Fruit fly (Drosophila melanogaster) whole organism, embryonic: Measurements from ENCODE around the gene Ssk.

Source experiments
- CG11504 ChIP-seq: fragments of 200-800 bp; sonication (Bioruptor generic); optimal IDR thresholded peaks from 3 replicates; lab custom pipeline; 2019; ENCODE audit warnings: missing biosample characterization, mild to moderate bottlenecking, missing genetic modification characterization, moderate library complexity
- CG12219 ChIP-seq: fragments of 200-800 bp; sonication (Bioruptor generic); optimal IDR thresholded peaks from 3 replicates; lab custom pipeline; 2018; ENCODE audit warnings: missing biosample characterization, mild to moderate bottlenecking, missing genetic modification characterization
- CG15601 ChIP-seq: fragments of 200-800 bp; sonication (Bioruptor generic); optimal IDR thresholded peaks from 3 replicates; lab custom pipeline; 2019; ENCODE audit warnings: missing biosample characterization, mild to moderate bottlenecking, missing genetic modification characterization, moderate library complexity
- CG17186 ChIP-seq: fragments of 200-800 bp; sonication (Bioruptor generic); optimal IDR thresholded peaks from 3 replicates; lab custom pipeline; 2017; ENCODE audit warnings: missing biosample characterization, missing genetic modification reagents, missing genetic modification characterization
- CG17359 ChIP-seq: fragments of 200-800 bp; sonication (Bioruptor generic); optimal IDR thresholded peaks from 3 replicates; lab custom pipeline; 2018; ENCODE audit warnings: missing biosample characterization, mild to moderate bottlenecking, missing genetic modification characterization, moderate library complexity
- CG18599 ChIP-seq: fragments of 200-800 bp; sonication (Bioruptor generic); optimal IDR thresholded peaks from 3 replicates; lab custom pipeline; 2017; ENCODE audit warnings: missing biosample characterization, missing genetic modification characterization, mild to moderate bottlenecking, moderate library complexity, missing genetic modification reagents
- CG18764 ChIP-seq: fragments of 200-800 bp; sonication (Bioruptor generic); optimal IDR thresholded peaks from 3 replicates; lab custom pipeline; 2016; ENCODE audit warnings: missing biosample characterization, missing genetic modification characterization
- CG2120 ChIP-seq: fragments of 200-800 bp; sonication (Bioruptor generic); optimal IDR thresholded peaks from 3 replicates; lab custom pipeline; 2016; ENCODE audit warnings: missing biosample characterization, missing genetic modification characterization
- CG2678 ChIP-seq: fragments of 200-800 bp; sonication (Bioruptor generic); optimal IDR thresholded peaks from 3 replicates; lab custom pipeline; 2019; ENCODE audit warnings: missing biosample characterization, mild to moderate bottlenecking, missing genetic modification characterization, moderate library complexity
- CG31441 ChIP-seq: fragments of 200-800 bp; sonication (Bioruptor generic); IDR thresholded peaks from 2 replicates; pipeline ENCODE4 v1.3.6; 2022; ENCODE audit warnings: missing biosample characterization, missing genetic modification characterization
- CG32532 ChIP-seq: fragments of 200-800 bp; sonication (Bioruptor generic); IDR thresholded peaks from 2 replicates; pipeline ENCODE4 v1.3.6; 2022; ENCODE audit warnings: missing biosample characterization, missing genetic modification characterization
- CG34224 ChIP-seq: fragments of 200-800 bp; sonication (Bioruptor generic); IDR thresholded peaks from 3 replicates; pipeline ENCODE4 v1.3.6; 2022; ENCODE audit warnings: missing biosample characterization, missing genetic modification characterization; ENCODE audit not compliant: partially characterized antibody
- CG6854 ChIP-seq: fragments of 200-800 bp; sonication (Bioruptor generic); optimal IDR thresholded peaks from 3 replicates; lab custom pipeline; 2017; ENCODE audit warnings: missing biosample characterization, mild to moderate bottlenecking, missing genetic modification characterization
- CG7556 ChIP-seq: fragments of 200-800 bp; sonication (Bioruptor generic); optimal IDR thresholded peaks from 2 replicates; lab custom pipeline; 2017; ENCODE audit warnings: missing biosample characterization, mild to moderate bottlenecking, missing genetic modification characterization
- CG8388 ChIP-seq: fragments of 200-800 bp; sonication (Bioruptor generic); optimal IDR thresholded peaks from 2 replicates; lab custom pipeline; 2019; ENCODE audit warnings: missing biosample characterization, mild to moderate bottlenecking, missing genetic modification characterization, moderate library complexity
- Chrac-16 ChIP-seq: fragments of 200-800 bp; sonication (Bioruptor generic); optimal IDR thresholded peaks from 3 replicates; lab custom pipeline; 2016; ENCODE audit warnings: missing biosample characterization, missing genetic modification characterization
- Doc3 ChIP-seq: fragments of 200-800 bp; sonication (Bioruptor generic); IDR thresholded peaks from 3 replicates; pipeline ENCODE4 v1.3.6; 2022; ENCODE audit warnings: missing biosample characterization, missing genetic modification characterization; ENCODE audit not compliant: partially characterized antibody
- Dp ChIP-seq: fragments of 200-800 bp; sonication (Bioruptor generic); optimal IDR thresholded peaks from 2 replicates; lab custom pipeline; 2018; ENCODE audit warnings: missing biosample characterization, mild to moderate bottlenecking, missing genetic modification characterization, moderate library complexity
- E2f2 ChIP-seq: fragments of 200-800 bp; sonication (Bioruptor generic); IDR thresholded peaks from 2 replicates; pipeline ENCODE4 v1.3.6; 2022; ENCODE audit warnings: missing biosample characterization, missing genetic modification characterization
- Fer1 ChIP-seq: fragments of 200-800 bp; sonication (Bioruptor generic); optimal IDR thresholded peaks from 2 replicates; lab custom pipeline; 2017; ENCODE audit warnings: missing biosample characterization, mild to moderate bottlenecking, missing genetic modification characterization
- Hand ChIP-seq: fragments of 200-800 bp; sonication (Bioruptor generic); optimal IDR thresholded peaks from 2 replicates; lab custom pipeline; 2017; ENCODE audit warnings: mild to moderate bottlenecking, missing biosample characterization, missing genetic modification reagents, missing genetic modification characterization
- Hmr ChIP-seq: fragments of 200-800 bp; sonication (Bioruptor generic); optimal IDR thresholded peaks from 3 replicates; lab custom pipeline; 2017; ENCODE audit warnings: mild to moderate bottlenecking, missing biosample characterization, missing genetic modification reagents, missing genetic modification characterization
- Hr51 ChIP-seq, 2 experiments: fragments of 200-800 bp; sonication (Bioruptor generic); optimal IDR thresholded peaks; 2 replicates in 1 of 2; 3 replicates in 1 of 2; lab custom pipeline; 2016 to 2018; ENCODE audit warnings: missing biosample characterization in 2 of 2, missing genetic modification characterization in 2 of 2, mild to moderate bottlenecking in 1 of 2, moderate library complexity in 1 of 2
- Kr ChIP-seq: fragments of 200-800 bp; sonication (Bioruptor generic); optimal IDR thresholded peaks from 2 replicates; lab custom pipeline; 2017; ENCODE audit warnings: missing biosample characterization, mild to moderate bottlenecking, missing genetic modification characterization
- Mad ChIP-seq: fragments of 200-800 bp; sonication (Bioruptor generic); optimal IDR thresholded peaks from 2 replicates; lab custom pipeline; 2016; ENCODE audit warnings: missing biosample characterization, missing genetic modification characterization
- Med ChIP-seq: fragments of 200-800 bp; sonication (Bioruptor generic); peaks from one replicate; lab custom pipeline; 2016; ENCODE audit warnings: missing biosample characterization, missing genetic modification characterization, mild to moderate bottlenecking, inconsistent platforms, moderate library complexity
- Meics ChIP-seq: fragments of 200-800 bp; sonication (Bioruptor generic); optimal IDR thresholded peaks from 2 replicates; lab custom pipeline; 2017; ENCODE audit warnings: missing biosample characterization, mild to moderate bottlenecking, missing genetic modification characterization
- Mrtf ChIP-seq: fragments of 200-800 bp; sonication (Bioruptor generic); IDR thresholded peaks from 3 replicates; pipeline ENCODE4 v1.3.6; 2022; ENCODE audit warnings: missing biosample characterization, missing genetic modification characterization
- Opbp ChIP-seq: fragments of 200-800 bp; sonication (Bioruptor generic); IDR thresholded peaks from 3 replicates; pipeline ENCODE4 v1.3.6; 2022; ENCODE audit warnings: missing biosample characterization, missing genetic modification characterization; ENCODE audit not compliant: partially characterized antibody
- Taf1 ChIP-seq: fragments of 200-800 bp; sonication (Bioruptor generic); IDR thresholded peaks from 2 replicates; pipeline ENCODE4 v1.3.6; 2022; ENCODE audit warnings: missing biosample characterization, missing genetic modification characterization
- ac ChIP-seq: fragments of 200-800 bp; sonication (Bioruptor generic); optimal IDR thresholded peaks from 3 replicates; lab custom pipeline; 2017; ENCODE audit warnings: missing biosample characterization, mild to moderate bottlenecking, missing genetic modification characterization
- amos ChIP-seq: fragments of 200-800 bp; sonication (Bioruptor generic); IDR thresholded peaks from 2 replicates; pipeline ENCODE4 v1.3.6; 2022; ENCODE audit warnings: missing biosample characterization, missing genetic modification characterization; ENCODE audit not compliant: partially characterized antibody
- cad ChIP-seq: fragments of >200 bp; optimal IDR thresholded peaks from 2 replicates; lab custom pipeline; 2017; ENCODE audit warnings: missing biosample characterization, missing genetic modification characterization
- cg ChIP-seq: fragments of 200-800 bp; sonication (Bioruptor generic); optimal IDR thresholded peaks from 3 replicates; lab custom pipeline; 2019; ENCODE audit warnings: missing biosample characterization, mild to moderate bottlenecking, missing genetic modification characterization, moderate library complexity
- chinmo ChIP-seq: fragments of 200-800 bp; sonication (Bioruptor generic); IDR thresholded peaks from 4 replicates; pipeline ENCODE4 v1.3.6; 2022; ENCODE audit warnings: missing biosample characterization, missing genetic modification characterization; ENCODE audit not compliant: partially characterized antibody
- dpn ChIP-seq, 2 experiments: fragments of 200-800 bp; sonication (Bioruptor generic); optimal IDR thresholded peaks; 3 replicates each; lab custom pipeline; 2016; ENCODE audit warnings: missing biosample characterization in 2 of 2, missing genetic modification characterization in 2 of 2
- gem ChIP-seq: fragments of 200-800 bp; sonication (Bioruptor generic); optimal IDR thresholded peaks from 2 replicates; lab custom pipeline; 2019; ENCODE audit warnings: missing biosample characterization, mild to moderate bottlenecking, missing genetic modification characterization, moderate library complexity
- kni ChIP-seq: fragments of 200-800 bp; sonication (Bioruptor generic); optimal IDR thresholded peaks from 3 replicates; lab custom pipeline; 2017; ENCODE audit warnings: mild to moderate bottlenecking, missing biosample characterization, missing genetic modification reagents, missing genetic modification characterization
- lab ChIP-seq: fragments of 200-800 bp; sonication (Bioruptor generic); optimal IDR thresholded peaks from 3 replicates; lab custom pipeline; 2017; ENCODE audit warnings: missing biosample characterization, missing genetic modification characterization, mild to moderate bottlenecking, moderate library complexity, missing genetic modification reagents
- lbe ChIP-seq: fragments of 200-800 bp; sonication (Bioruptor generic); optimal IDR thresholded peaks from 2 replicates; lab custom pipeline; 2016; ENCODE audit warnings: missing biosample characterization, mild to moderate bottlenecking, missing genetic modification characterization
- p53 ChIP-seq: fragments of 200-800 bp; sonication (Bioruptor generic); optimal IDR thresholded peaks from 2 replicates; lab custom pipeline; 2016; ENCODE audit warnings: missing biosample characterization, missing genetic modification characterization
- pho ChIP-seq: fragments of 200-800 bp; sonication (Bioruptor generic); optimal IDR thresholded peaks from 2 replicates; lab custom pipeline; 2016; ENCODE audit warnings: missing biosample characterization, missing genetic modification characterization
- scrt ChIP-seq: fragments of 200-800 bp; sonication (Bioruptor generic); optimal IDR thresholded peaks from 2 replicates; lab custom pipeline; 2018; ENCODE audit warnings: missing biosample characterization, mild to moderate bottlenecking, missing genetic modification characterization, moderate library complexity
- sd ChIP-seq: fragments of 200-800 bp; sonication (Bioruptor generic); optimal IDR thresholded peaks from 3 replicates; lab custom pipeline; 2018; ENCODE audit warnings: missing biosample characterization, mild to moderate bottlenecking, missing genetic modification characterization, moderate library complexity
- sens ChIP-seq: fragments of 200-800 bp; sonication (Bioruptor generic); peaks from one replicate; lab custom pipeline; 2016; ENCODE audit warnings: missing biosample characterization, missing genetic modification characterization
- ssp ChIP-seq: fragments of 200-800 bp; sonication (Bioruptor generic); IDR thresholded peaks from 2 replicates; pipeline ENCODE4 v1.3.6; 2022; ENCODE audit warnings: missing biosample characterization, missing genetic modification characterization
- z ChIP-seq: fragments of 200-800 bp; sonication (Bioruptor generic); IDR thresholded peaks from 3 replicates; pipeline ENCODE4 v1.3.6; 2022; ENCODE audit warnings: missing biosample characterization, missing genetic modification characterization

The Ssk gene

DNA sequence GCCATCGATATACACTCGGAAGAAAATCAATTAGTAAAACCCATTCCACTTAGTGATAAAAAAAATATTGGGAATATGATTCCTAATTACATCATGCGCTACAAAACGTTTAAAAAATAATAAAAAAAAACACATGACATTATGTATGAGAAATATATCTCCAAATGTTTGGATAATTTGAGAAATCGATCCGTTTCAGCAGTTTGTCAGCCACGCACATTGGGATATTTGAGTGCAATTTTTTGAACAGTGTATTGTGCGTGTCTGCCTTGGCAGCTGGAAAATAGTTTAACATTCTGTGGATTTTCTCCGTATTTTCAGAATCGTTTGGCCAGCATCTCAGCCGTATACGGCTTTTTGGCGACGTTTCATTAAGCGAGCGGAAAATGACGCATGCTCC is 10.2 kb upstream of the Ssk start:
- TF ChIP-seq Opbp (no peak), Fer1 (GFP tag; lab: Kevin White, UChicago) (peak; percentile 9), CG32532 (GFP tag; lab: Robert Waterston, UW) (0 out of 2 replicates have a peak, but pooled peaks have one; percentile 10), CG11504 (tag; lab: Kevin White, UChicago) (peak; percentile 24), CG7556 (GFP tag; lab: Kevin White, UChicago) (peak; percentile 23), CG18599 (peak; percentile 60), sens (peak; percentile 41), Hand (peak; percentile 5), CG17186 (GFP tag; lab: Kevin White, UChicago) (no peak), CG2678 (tag; lab: Kevin White, UChicago) (peak; percentile 41), CG6854 (no peak), gem (peak; percentile 35), p53 (GFP tag; lab: Kevin White, UChicago) (no peak), Hr51 (GFP tag; optimal IDR thresholded peaks at IDR 0.05; lab: Kevin White, UChicago) (peak in 1 of 2 experiments; percentile 19), Hmr (peak; percentile 23), Meics (GFP tag; lab: Kevin White, UChicago) (peak; percentile 5), lab (peak; percentile 6), pho (peak; percentile 5), CG2120 (GFP tag; lab: Kevin White, UChicago) (peak; percentile 53)
- TF ChIP-seq, all 482 proteins: peak for 15

dm6 chr3L:20182799-20183198 is 5.5 kb upstream of the Ssk start:
- TF ChIP-seq Taf1 (GFP tag; lab: Robert Waterston, UW) = no peak
- TF ChIP-seq z (GFP tag; lab: Robert Waterston, UW) = no peak
- peak; percentile 3 for TF ChIP-seq Med (GFP tag; lab: Kevin White, UChicago)
- TF ChIP-seq Mad (GFP tag; lab: Kevin White, UChicago) = no peak
- 0 out of 4 replicates have a peak, but pooled peaks have one; percentile 13 for TF ChIP-seq chinmo (GFP tag; lab: Robert Waterston, UW)
- peak; percentile 59 for TF ChIP-seq sd (tag; lab: Kevin White, UChicago)
- peak; percentile 65 for TF ChIP-seq cg (GFP tag; lab: Kevin White, UChicago)
- no peak for TF ChIP-seq lbe (GFP tag; lab: Kevin White, UChicago)
- no peak for TF ChIP-seq E2f2 (GFP tag; lab: Robert Waterston, UW)
- TF ChIP-seq cad = peak; percentile 43

DNA sequence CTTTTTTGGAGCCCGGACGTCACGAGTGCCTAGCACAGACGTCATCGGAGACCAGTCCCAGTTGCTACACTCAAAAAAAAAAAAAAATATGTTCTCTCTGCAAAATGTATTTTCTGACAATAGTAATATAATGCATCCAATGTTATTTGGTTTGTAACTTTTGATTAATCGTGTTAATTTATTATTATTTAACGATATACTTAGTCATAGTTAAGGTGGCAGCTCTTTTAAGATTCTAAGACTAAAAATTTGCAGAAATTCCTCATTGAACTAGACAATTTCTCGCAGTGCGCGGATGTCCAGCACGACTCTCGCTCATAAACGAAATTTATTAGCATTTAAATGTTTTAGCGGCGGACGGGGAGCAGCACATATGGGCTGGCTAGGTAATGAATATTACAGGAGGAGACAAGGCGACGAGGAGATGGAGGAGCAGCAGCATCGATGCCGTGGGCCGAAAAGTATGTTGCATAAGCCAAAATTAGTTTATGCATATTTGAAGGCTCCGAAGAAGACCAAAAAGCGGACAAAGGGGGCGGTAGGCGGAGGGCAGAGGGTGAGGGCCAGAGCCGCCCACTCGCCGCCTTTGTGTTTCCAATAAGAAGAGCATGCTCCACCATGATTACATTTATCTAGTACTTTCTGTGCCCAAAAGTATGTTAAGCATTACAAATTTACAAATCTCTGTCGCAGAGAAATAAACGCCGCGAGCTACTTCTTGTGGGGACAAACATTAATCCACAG is 4.8 kb upstream of the Ssk start:
- no peak for TF ChIP-seq Doc3 (GFP tag; lab: Robert Waterston, UW)
- TF ChIP-seq Mrtf (GFP tag; lab: Robert Waterston, UW) = 0 out of 3 replicates have a peak, but pooled peaks have one; percentile 9
- peak; percentile 25 for TF ChIP-seq CG8388 (GFP tag; lab: Kevin White, UChicago)
- TF ChIP-seq CG18764 = no peak
- peak in 1 of 2 experiments; percentile 17 for TF ChIP-seq dpn (GFP tag; optimal IDR thresholded peaks at IDR 0.05; lab: Kevin White, UChicago)
- no peak for TF ChIP-seq CG12219
- no peak for TF ChIP-seq amos
- peak; percentile 64 for TF ChIP-seq CG31441 (GFP tag; lab: Robert Waterston, UW)
- TF ChIP-seq ac = no peak
- no peak for TF ChIP-seq cg (GFP tag; lab: Kevin White, UChicago)
- no peak for TF ChIP-seq Dp (GFP tag; lab: Kevin White, UChicago)
- no peak for TF ChIP-seq Kr (GFP tag; lab: Kevin White, UChicago)
- peak; percentile 58 for TF ChIP-seq CG17359 (tag; lab: Kevin White, UChicago)
- TF ChIP-seq Chrac-16 = peak; percentile 46
- peak; percentile 91 for TF ChIP-seq sens
- no peak for TF ChIP-seq kni (GFP tag; lab: Kevin White, UChicago)
- TF ChIP-seq CG15601 = no peak
- no peak for TF ChIP-seq CG34224 (GFP tag; lab: Robert Waterston, UW)
- TF ChIP-seq scrt (GFP tag; lab: Kevin White, UChicago) = peak; percentile 14
- peak; percentile 10; the same call in 1 of the 2 replicates for TF ChIP-seq ssp (GFP tag; lab: Robert Waterston, UW)
